Fruit fly (Drosophila melanogaster) whole organism: ENCODE measurements around the gene alpha-Est5.

Experiments used
- CG8478 ChIP-seq: fragments of >200 bp; optimal IDR thresholded peaks from 2 replicates; lab custom pipeline; 2018; ENCODE audit warnings: inconsistent platforms
- Dll ChIP-seq: fragments of >200 bp; optimal IDR thresholded peaks from 2 replicates; lab custom pipeline; 2017
- EcR ChIP-seq, 2 experiments: fragments of >200 bp; optimal IDR thresholded peaks; 2 replicates each; lab custom pipeline; 2017; ENCODE audit warnings: missing biosample characterization in 2 of 2, missing genetic modification characterization in 2 of 2, missing genetic modification reagents in 2 of 2
- pan ChIP-seq: fragments of >200 bp; optimal IDR thresholded peaks from 2 replicates; lab custom pipeline; 2017
- psq ChIP-seq: fragments of >200 bp; optimal IDR thresholded peaks from 2 replicates; lab custom pipeline; 2017
- usp ChIP-seq: fragments of >200 bp; optimal IDR thresholded peaks from 2 replicates; lab custom pipeline; 2017; ENCODE audit warnings: missing biosample characterization, missing genetic modification characterization, mixed read lengths

Gene alpha-Est5

dm6 chr3R:7499488-7499887 lies 36.7 kb downstream of the alpha-Est5 start:
- no peak for TF ChIP-seq CG8478 (lab: Kevin White, UChicago)
- no peak for TF ChIP-seq EcR (GFP tag; optimal IDR thresholded peaks at IDR 0.05; lab: Kevin White, UChicago)
- TF ChIP-seq psq = no peak
- no peak for TF ChIP-seq usp (GFP tag; lab: Kevin White, UChicago)
- no peak for TF ChIP-seq Dll

dm6 chr3R:7497488-7497887 lies 38.7 kb downstream of the alpha-Est5 start:
- no peak for TF ChIP-seq Dll
- no peak for TF ChIP-seq CG8478 (lab: Kevin White, UChicago)
- TF ChIP-seq psq = no peak
- no peak for TF ChIP-seq usp (GFP tag; lab: Kevin White, UChicago)
- no peak for TF ChIP-seq pan (lab: Kevin White, UChicago)
- TF ChIP-seq EcR (GFP tag; optimal IDR thresholded peaks at IDR 0.05; lab: Kevin White, UChicago) = no peak

dm6 chr3R:7493745-7494144 lies 42.4 kb downstream of the alpha-Est5 start, which contains the start of gene alpha-Est10:
TSS of gene alpha-Est10 (minus strand) at chr3R:7493845.
- TF ChIP-seq pan (lab: Kevin White, UChicago) (no peak), CG8478 (lab: Kevin White, UChicago) (no peak), EcR (GFP tag; optimal IDR thresholded peaks at IDR 0.05; lab: Kevin White, UChicago) (no peak), Dll (no peak), usp (GFP tag; lab: Kevin White, UChicago) (no peak), psq (no peak)

- TF ChIP-seq usp (GFP tag; lab: Kevin White, UChicago) = no peak
- no peak for TF ChIP-seq Dll
- no peak for TF ChIP-seq EcR (GFP tag; optimal IDR thresholded peaks at IDR 0.05; lab: Kevin White, UChicago)
- TF ChIP-seq CG8478 (lab: Kevin White, UChicago) = no peak
- no peak for TF ChIP-seq pan (lab: Kevin White, UChicago)
- no peak for TF ChIP-seq psq
These were observed 43.0 kb downstream of the alpha-Est5 start, which contains the start of gene CG42656 for dm6 chr3R:7493171-7493570. TSS of gene CG42656 (minus strand) at chr3R:7493271.

- TF ChIP-seq pan (lab: Kevin White, UChicago) (peak; percentile 9), usp (GFP tag; lab: Kevin White, UChicago) (no peak), Dll (no peak)
These were observed 44.1 kb downstream of the alpha-Est5 start for dm6 chr3R:7492099-7492498.

- TF ChIP-seq Dll (no peak), EcR (GFP tag; optimal IDR thresholded peaks at IDR 0.05; lab: Kevin White, UChicago) (peak in 1 of 2 experiments; percentile 17), usp (GFP tag; lab: Kevin White, UChicago) (no peak), CG8478 (lab: Kevin White, UChicago) (no peak)
These were observed 44.7 kb downstream of the alpha-Est5 start for dm6 chr3R:7491453-7491853.

dm6 chr3R:7490884-7491283 lies 45.3 kb downstream of the alpha-Est5 start:
- no peak for TF ChIP-seq usp (GFP tag; lab: Kevin White, UChicago)
- TF ChIP-seq pan (lab: Kevin White, UChicago) = no peak
- TF ChIP-seq CG8478 (lab: Kevin White, UChicago) = no peak
- TF ChIP-seq EcR (GFP tag; optimal IDR thresholded peaks at IDR 0.05; lab: Kevin White, UChicago) = no peak
- no peak for TF ChIP-seq psq
- no peak for TF ChIP-seq Dll

dm6 chr3R:7489902-7490301 lies 46.3 kb downstream of the alpha-Est5 start:
- no peak for TF ChIP-seq usp (GFP tag; lab: Kevin White, UChicago)
- TF ChIP-seq pan (lab: Kevin White, UChicago) = no peak
- TF ChIP-seq Dll = no peak
- TF ChIP-seq EcR (GFP tag; optimal IDR thresholded peaks at IDR 0.05; lab: Kevin White, UChicago) = no peak
- TF ChIP-seq CG8478 (lab: Kevin White, UChicago) = no peak
